Worm (Caenorhabditis elegans) whole organism, L1 larva: ENCODE data around the gene flp-15.
A peak's percentile ranks its signal among the peaks of the same experiment; 100 is the strongest.

ENCODE experiments used
- C04F5.9 ChIP-seq: sonication (generic microtip); optimal IDR thresholded peaks from 2 replicates; lab custom pipeline; 2016; ENCODE audit warnings: missing genetic modification characterization, missing compliant biosample characterization
- C16A3.4 ChIP-seq: fragments of 150-350 bp; optimal IDR thresholded peaks from 2 replicates; lab custom pipeline; 2014; ENCODE audit warnings: missing biosample characterization, missing genetic modification characterization
- C34B4.2 ChIP-seq: sonication (generic microtip); optimal IDR thresholded peaks from 2 replicates; lab custom pipeline; 2017; ENCODE audit warnings: mild to moderate bottlenecking, missing genetic modification characterization, missing compliant biosample characterization
- F16B12.6 ChIP-seq: fragments of 150-350 bp; optimal IDR thresholded peaks from 2 replicates; lab custom pipeline; 2014; ENCODE audit warnings: missing biosample characterization, missing genetic modification characterization
- Y116A8C.19 ChIP-seq: sonication (generic microtip); optimal IDR thresholded peaks from 2 replicates; lab custom pipeline; 2016; ENCODE audit warnings: missing compliant biosample characterization, missing genetic modification characterization, borderline replicate concordance
- aha-1 ChIP-seq: fragments of 150-350 bp; optimal IDR thresholded peaks from 2 replicates; lab custom pipeline; 2014; ENCODE audit warnings: missing biosample characterization, missing genetic modification characterization
- aly-2 ChIP-seq: fragments of 150-350 bp; optimal IDR thresholded peaks from 2 replicates; lab custom pipeline; 2014; ENCODE audit warnings: missing biosample characterization, missing genetic modification characterization
- blmp-1 ChIP-seq: fragments of 150-350 bp; optimal IDR thresholded peaks from 2 replicates; lab custom pipeline; 2014; ENCODE audit warnings: missing biosample characterization, missing genetic modification characterization
- ceh-8 ChIP-seq: fragments of 200-800 bp; sonication (Bioruptor generic); optimal IDR thresholded peaks from 2 replicates; lab custom pipeline; 2018; ENCODE audit warnings: mild to moderate bottlenecking, missing genetic modification characterization, moderate library complexity, missing compliant biosample characterization
- ceh-82 ChIP-seq, 3 experiments: fragments of 150-350 bp in 1 of 3; sonication (generic microtip) in 2 of 3; optimal IDR thresholded peaks; 2 replicates each; lab custom pipeline; 2014 to 2017; ENCODE audit warnings: missing biosample characterization in 3 of 3, missing genetic modification characterization in 3 of 3
- ces-1 ChIP-seq: fragments of 150-350 bp; optimal IDR thresholded peaks from 2 replicates; lab custom pipeline; 2014; ENCODE audit warnings: missing biosample characterization, missing genetic modification reagents, missing genetic modification characterization
- efl-1 ChIP-seq, 4 experiments: fragments of 150-350 bp; optimal IDR thresholded peaks in 3 of 4; peaks in 1 of 4; 1 replicate in 1 of 4; 2 replicates in 3 of 4; lab custom pipeline; 2014; ENCODE audit warnings: missing biosample characterization in 2 of 4, missing genetic modification characterization in 2 of 4, missing genetic modification reagents in 2 of 4
- efl-3 ChIP-seq: fragments of 200-800 bp; sonication (Bioruptor generic); optimal IDR thresholded peaks from 2 replicates; lab custom pipeline; 2018; ENCODE audit warnings: mild to moderate bottlenecking, missing genetic modification characterization, missing compliant biosample characterization
- elt-3 ChIP-seq, 6 experiments: fragments of 150-350 bp in 1 of 6; sonication (generic microtip); optimal IDR thresholded peaks; 2 replicates each; lab custom pipeline; 2017 to 2018; ENCODE audit warnings: missing biosample characterization in 6 of 6, missing genetic modification characterization in 6 of 6, inconsistent platforms in 1 of 6
- ets-5 ChIP-seq: fragments of 200-800 bp; sonication (Bioruptor generic); IDR thresholded peaks from 2 replicates; pipeline ENCODE4 v1.3.6; 2022; ENCODE audit warnings: missing genetic modification characterization, missing compliant biosample characterization
- fkh-10 ChIP-seq: sonication (generic microtip); optimal IDR thresholded peaks from 2 replicates; lab custom pipeline; 2017; ENCODE audit warnings: missing biosample characterization, missing genetic modification reagents, missing genetic modification characterization
- fos-1 ChIP-seq: fragments of 150-350 bp; optimal IDR thresholded peaks from 2 replicates; lab custom pipeline; 2014; ENCODE audit warnings: missing biosample characterization, missing genetic modification characterization
- grh-1 ChIP-seq: fragments of 200-800 bp; sonication (Bioruptor generic); IDR thresholded peaks from 2 replicates; pipeline ENCODE4 v1.3.6; 2022; ENCODE audit warnings: missing genetic modification reagents, missing genetic modification characterization, missing compliant biosample characterization
- hlh-17 ChIP-seq: fragments of 200-800 bp; sonication (Bioruptor generic); optimal IDR thresholded peaks from 2 replicates; lab custom pipeline; 2018; ENCODE audit warnings: missing genetic modification characterization, mild to moderate bottlenecking, missing compliant biosample characterization, moderate library complexity, borderline replicate concordance
- hlh-4 ChIP-seq: sonication (generic microtip); optimal IDR thresholded peaks from 2 replicates; lab custom pipeline; 2016; ENCODE audit warnings: mild to moderate bottlenecking, missing genetic modification characterization, missing compliant biosample characterization
- hpl-2 ChIP-seq: fragments of 150-350 bp; optimal IDR thresholded peaks from 2 replicates; lab custom pipeline; 2014; ENCODE audit warnings: missing biosample characterization, missing genetic modification reagents, missing genetic modification characterization
- jun-1 ChIP-seq: fragments of 150-350 bp; optimal IDR thresholded peaks from 2 replicates; lab custom pipeline; 2014; ENCODE audit warnings: missing biosample characterization, missing genetic modification reagents, missing genetic modification characterization
- lin-13 ChIP-seq: fragments of 150-350 bp; optimal IDR thresholded peaks from 2 replicates; lab custom pipeline; 2014; ENCODE audit warnings: missing biosample characterization, missing genetic modification reagents, missing genetic modification characterization
- lin-15B ChIP-seq: fragments of 150-350 bp; sonication (generic microtip); optimal IDR thresholded peaks from 3 replicates; lab custom pipeline; 2014; ENCODE audit warnings: missing biosample characterization, missing genetic modification characterization
- lir-3 ChIP-seq: sonication (generic microtip); optimal IDR thresholded peaks from 2 replicates; lab custom pipeline; 2016; ENCODE audit warnings: mild to moderate bottlenecking, missing genetic modification characterization, moderate library complexity, missing compliant biosample characterization; ENCODE audit not compliant: poor library complexity
- mep-1 ChIP-seq: fragments of 150-350 bp; optimal IDR thresholded peaks from 2 replicates; lab custom pipeline; 2014; ENCODE audit warnings: missing biosample characterization, missing genetic modification characterization
- nhr-20 ChIP-seq: sonication (generic microtip); optimal IDR thresholded peaks from 2 replicates; lab custom pipeline; 2016; ENCODE audit warnings: mild to moderate bottlenecking, missing genetic modification characterization, missing compliant biosample characterization
- nhr-237 ChIP-seq: fragments of 150-350 bp; optimal IDR thresholded peaks from 2 replicates; lab custom pipeline; 2014; ENCODE audit warnings: missing biosample characterization, missing genetic modification characterization
- nhr-28 ChIP-seq: fragments of 150-350 bp; optimal IDR thresholded peaks from 2 replicates; lab custom pipeline; 2014; ENCODE audit warnings: missing biosample characterization, missing genetic modification characterization
- nhr-71 ChIP-seq: sonication (generic microtip); optimal IDR thresholded peaks from 2 replicates; lab custom pipeline; 2016; ENCODE audit warnings: mild to moderate bottlenecking, missing genetic modification characterization, moderate library complexity, missing compliant biosample characterization
- nhr-76 ChIP-seq: sonication (generic microtip); optimal IDR thresholded peaks from 2 replicates; lab custom pipeline; 2017; ENCODE audit warnings: missing biosample characterization, missing genetic modification characterization
- nhr-77 ChIP-seq: fragments of 150-350 bp; optimal IDR thresholded peaks from 2 replicates; lab custom pipeline; 2014; ENCODE audit warnings: missing biosample characterization, missing genetic modification characterization
- nhr-84 ChIP-seq: sonication (generic microtip); optimal IDR thresholded peaks from 2 replicates; lab custom pipeline; 2017; ENCODE audit warnings: missing biosample characterization, missing genetic modification characterization
- nhr-85 ChIP-seq: sonication (generic microtip); peaks from one replicate; lab custom pipeline; 2016; ENCODE audit warnings: missing genetic modification characterization, inconsistent platforms, missing compliant biosample characterization
- nhr-90 ChIP-seq: sonication (generic microtip); optimal IDR thresholded peaks from 2 replicates; lab custom pipeline; 2016; ENCODE audit warnings: mild to moderate bottlenecking, missing genetic modification characterization, missing compliant biosample characterization; ENCODE audit not compliant: poor library complexity
- pqm-1 ChIP-seq: sonication (generic microtip); optimal IDR thresholded peaks from 3 replicates; lab custom pipeline; 2017; ENCODE audit warnings: missing biosample characterization, missing genetic modification characterization
- rnt-1 ChIP-seq: sonication (generic microtip); optimal IDR thresholded peaks from 2 replicates; lab custom pipeline; 2016; ENCODE audit warnings: mild to moderate bottlenecking, missing genetic modification characterization, moderate library complexity, missing compliant biosample characterization
- skn-1 ChIP-seq: fragments of 150-350 bp; optimal IDR thresholded peaks from 2 replicates; lab custom pipeline; 2014; ENCODE audit warnings: missing biosample characterization, missing genetic modification characterization
- snu-23 ChIP-seq: sonication (generic microtip); optimal IDR thresholded peaks from 2 replicates; lab custom pipeline; 2016; ENCODE audit warnings: missing genetic modification characterization, missing compliant biosample characterization
- sptf-1 ChIP-seq: fragments of 150-350 bp; optimal IDR thresholded peaks from 2 replicates; lab custom pipeline; 2014; ENCODE audit warnings: missing biosample characterization, missing genetic modification characterization
- sup-37 ChIP-seq: fragments of 200-800 bp; sonication (Bioruptor generic); optimal IDR thresholded peaks from 2 replicates; lab custom pipeline; 2018; ENCODE audit warnings: mild to moderate bottlenecking, missing genetic modification characterization, missing compliant biosample characterization
- swsn-7 ChIP-seq: sonication (generic microtip); optimal IDR thresholded peaks from 2 replicates; lab custom pipeline; 2016; ENCODE audit warnings: missing genetic modification characterization, missing compliant biosample characterization
- tbx-2 ChIP-seq: sonication (generic microtip); optimal IDR thresholded peaks from 2 replicates; lab custom pipeline; 2016; ENCODE audit warnings: missing genetic modification characterization, missing compliant biosample characterization
- tlp-1 ChIP-seq: fragments of 150-350 bp; optimal IDR thresholded peaks from 2 replicates; lab custom pipeline; 2014; ENCODE audit warnings: missing biosample characterization, missing genetic modification characterization
- unc-30 ChIP-seq: sonication (generic microtip); optimal IDR thresholded peaks from 2 replicates; lab custom pipeline; 2017; ENCODE audit warnings: missing biosample characterization, missing genetic modification characterization
- unc-62 ChIP-seq: fragments of 150-350 bp; optimal IDR thresholded peaks from 2 replicates; lab custom pipeline; 2014; ENCODE audit warnings: missing biosample characterization, missing genetic modification reagents, missing genetic modification characterization
- unc-86 ChIP-seq: sonication (generic microtip); optimal IDR thresholded peaks from 2 replicates; lab custom pipeline; 2016; ENCODE audit warnings: missing genetic modification characterization, missing compliant biosample characterization
- vab-15 ChIP-seq: sonication (generic microtip); optimal IDR thresholded peaks from 2 replicates; lab custom pipeline; 2017; ENCODE audit warnings: missing genotype, mild to moderate bottlenecking, missing genetic modification characterization, missing compliant biosample characterization
- ztf-11 ChIP-seq, 2 experiments: sonication (generic microtip); optimal IDR thresholded peaks; 2 replicates each; lab custom pipeline; 2016 to 2017; ENCODE audit warnings: missing genetic modification characterization in 2 of 2, missing biosample characterization in 1 of 2, missing compliant biosample characterization in 1 of 2
- ztf-4 ChIP-seq: fragments of 150-350 bp; optimal IDR thresholded peaks from 2 replicates; lab custom pipeline; 2014; ENCODE audit warnings: missing biosample characterization, missing genetic modification characterization

flp-15 gene

DNA sequence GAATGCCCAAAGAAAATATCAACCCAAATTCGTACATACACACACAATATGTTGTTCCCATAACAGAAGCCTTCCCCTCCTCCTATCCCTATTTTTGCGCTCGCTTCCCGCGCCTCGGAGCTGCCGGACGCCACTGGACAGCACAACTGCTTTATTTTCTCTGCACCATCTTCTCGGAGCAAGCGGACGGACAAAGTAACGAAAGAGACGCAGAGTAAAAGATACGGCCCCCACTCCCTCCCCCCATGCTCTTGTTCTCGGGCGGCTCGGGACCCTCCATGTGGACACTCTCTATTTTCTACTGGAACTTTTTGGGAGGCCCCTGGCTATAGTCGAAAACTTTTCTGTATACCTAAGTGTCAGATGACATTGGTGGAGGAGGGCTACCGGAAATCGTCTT, 30.2 kb upstream of the flp-15 start (continued):
- TF ChIP-seq tbx-2 (tag; lab: Kevin White, UChicago) = peak; percentile 29

DNA sequence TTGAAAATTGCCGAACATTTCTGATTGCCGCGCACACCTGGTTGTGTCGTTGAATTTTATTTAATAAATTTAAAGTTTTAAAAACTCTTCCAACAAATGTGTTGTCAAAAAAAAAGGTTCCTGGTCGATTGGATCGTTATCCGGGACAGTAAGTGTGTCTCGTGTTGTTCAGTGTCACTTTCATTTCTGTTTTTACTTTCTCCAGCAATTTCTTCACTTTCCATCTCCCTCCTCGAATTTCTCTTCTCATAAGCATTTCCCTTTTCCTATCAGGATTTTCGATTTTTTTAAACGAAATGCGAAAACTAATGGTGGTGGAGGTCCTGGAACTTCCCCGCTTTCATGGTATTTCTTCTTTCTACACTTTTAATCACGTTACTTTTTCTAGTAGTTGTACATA, 27.9 kb upstream of the flp-15 start:
- no peak for TF ChIP-seq hlh-17 (GFP tag; lab: Kevin White, UChicago)
- no peak for TF ChIP-seq nhr-90 (tag; lab: Kevin White, UChicago)
- no peak for TF ChIP-seq efl-1 (optimal IDR thresholded peaks at IDR 0.05; lab: Kevin White, UChicago)
- TF ChIP-seq efl-1 (GFP tag; optimal IDR thresholded peaks at IDR 0.05 in 1 of 2; lab: Kevin White, UChicago) = peak in 1 of 2 experiments; percentile 35
- TF ChIP-seq lin-15B (tag; lab: Kevin White, UChicago) = no peak
- TF ChIP-seq blmp-1 (tag; lab: Kevin White, UChicago) = peak; percentile 99
- no peak for TF ChIP-seq fos-1
- no peak for TF ChIP-seq jun-1 (tag; lab: Kevin White, UChicago)
- TF ChIP-seq pqm-1 (tag; lab: Kevin White, UChicago) = no peak
- TF ChIP-seq C04F5.9 (tag; lab: Kevin White, UChicago) = no peak
- no peak for TF ChIP-seq unc-30 (tag; lab: Kevin White, UChicago)
- no peak for TF ChIP-seq ces-1
- TF ChIP-seq, all 84 proteins: peak for 2

DNA sequence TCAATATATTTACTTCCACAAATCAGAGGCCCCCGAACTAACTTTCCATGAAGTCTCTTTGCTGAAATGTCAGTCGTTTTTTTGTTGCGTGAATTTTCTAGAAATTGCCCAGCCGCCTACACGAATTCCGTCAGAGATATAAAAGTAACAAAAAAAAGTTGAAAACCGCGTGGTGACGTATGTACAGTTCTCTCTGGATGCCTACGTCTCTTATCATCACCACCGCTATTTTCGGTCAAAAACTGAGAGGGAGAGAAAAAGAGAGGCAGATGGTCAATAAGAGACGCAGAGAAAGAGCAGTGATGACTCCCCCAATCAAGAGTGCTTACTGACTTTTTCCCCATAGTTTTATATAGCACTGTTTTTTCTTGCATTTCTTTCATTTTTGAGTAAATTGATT, 26.4 kb upstream of the flp-15 start:
- TF ChIP-seq nhr-84 (tag; lab: Kevin White, UChicago) = no peak
- TF ChIP-seq F16B12.6 (tag; lab: Kevin White, UChicago) = no peak
- peak; percentile 22 for TF ChIP-seq C16A3.4 (tag; lab: Kevin White, UChicago)
- TF ChIP-seq hlh-4 (tag; lab: Kevin White, UChicago) = no peak
- TF ChIP-seq snu-23 (GFP tag; lab: Kevin White, UChicago) = peak; percentile 58
- no peak for TF ChIP-seq ztf-4 (tag; lab: Kevin White, UChicago)
- no peak for TF ChIP-seq ztf-11 (tag; optimal IDR thresholded peaks at IDR 0.05; lab: Kevin White, UChicago)
- no peak for TF ChIP-seq unc-30 (tag; lab: Kevin White, UChicago)
- TF ChIP-seq nhr-71 = peak; percentile 59
- peak; percentile 73 for TF ChIP-seq nhr-85 (tag; lab: Kevin White, UChicago)
- TF ChIP-seq hpl-2 (GFP tag; lab: Kevin White, UChicago) = no peak
- TF ChIP-seq sptf-1 (tag; lab: Kevin White, UChicago) = no peak
- TF ChIP-seq lir-3 (tag; lab: Kevin White, UChicago) = no peak
- no peak for TF ChIP-seq grh-1 (GFP tag; lab: Robert Waterston, UW)
- TF ChIP-seq lin-13 (GFP tag; lab: Kevin White, UChicago) = no peak
- no peak for TF ChIP-seq fkh-10 (GFP tag; lab: Kevin White, UChicago)
- no peak for TF ChIP-seq vab-15 (tag; lab: Kevin White, UChicago)
- TF ChIP-seq Y116A8C.19 (tag; lab: Kevin White, UChicago) = no peak
- TF ChIP-seq ces-1 = no peak
- no peak for TF ChIP-seq sup-37 (GFP tag; lab: Kevin White, UChicago)
- peak; percentile 17 for TF ChIP-seq nhr-77
- peak; percentile 3 for TF ChIP-seq rnt-1 (tag; lab: Kevin White, UChicago)
- no peak for TF ChIP-seq nhr-76 (tag; lab: Kevin White, UChicago)
- TF ChIP-seq skn-1 = peak; percentile 45
- no peak for TF ChIP-seq tlp-1 (tag; lab: Kevin White, UChicago)
- TF ChIP-seq unc-62 (GFP tag; lab: Kevin White, UChicago) = no peak
- peak; percentile 26 for TF ChIP-seq swsn-7 (tag; lab: Kevin White, UChicago)
- no peak for TF ChIP-seq ets-5 (GFP tag; lab: Robert Waterston, UW)
- TF ChIP-seq elt-3 (tag; optimal IDR thresholded peaks at IDR 0.05; lab: Kevin White, UChicago) = peak in 2 of 6 experiments; percentile 34 to 53
- TF ChIP-seq nhr-28 (tag; lab: Kevin White, UChicago) = no peak
- no peak for TF ChIP-seq efl-3 (GFP tag; lab: Kevin White, UChicago)
- TF ChIP-seq mep-1 (tag; lab: Kevin White, UChicago) = peak; percentile 24
- TF ChIP-seq C34B4.2 (tag; lab: Kevin White, UChicago) = no peak
- TF ChIP-seq ceh-8 = no peak
- no peak for TF ChIP-seq unc-86
- no peak for TF ChIP-seq aha-1 (tag; lab: Kevin White, UChicago)
- no peak for TF ChIP-seq nhr-237 (tag; lab: Kevin White, UChicago)
- no peak for TF ChIP-seq pqm-1 (tag; lab: Kevin White, UChicago)
- peak; percentile 14 for TF ChIP-seq jun-1 (tag; lab: Kevin White, UChicago)
- peak in 2 of 3 experiments; percentile 13 to 19 for TF ChIP-seq ceh-82 (tag; optimal IDR thresholded peaks at IDR 0.05; lab: Kevin White, UChicago)
- TF ChIP-seq nhr-20 (tag; lab: Kevin White, UChicago) = peak; percentile 51
- TF ChIP-seq aly-2 (tag; lab: Kevin White, UChicago) = no peak
